Worm (Caenorhabditis elegans): ENCODE measurements around the gene F54F12.1.

DNA sequence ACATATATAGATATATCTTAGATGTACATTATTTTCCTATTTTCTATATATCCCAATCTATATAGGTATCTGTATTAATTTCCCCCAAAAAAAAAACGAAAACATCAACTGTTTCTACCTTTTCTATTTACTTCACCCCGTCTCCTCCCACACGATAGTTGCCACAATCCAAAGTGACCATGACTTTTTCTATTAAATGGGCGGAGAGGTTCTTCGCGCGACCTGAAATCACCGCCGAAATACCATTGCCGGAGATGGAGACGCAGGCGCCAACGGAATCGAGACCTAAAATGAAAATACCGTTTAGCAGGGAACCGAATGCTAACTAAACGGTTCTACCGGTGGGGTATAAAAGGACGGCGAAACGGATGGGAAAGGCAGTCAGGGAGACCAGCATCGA, 36.6 kb downstream of the F54F12.1 start, which contains the start of gene col-98:
- no peak for TF ChIP-seq unc-3 (GFP tag; conservative IDR thresholded peaks at IDR 0.05)
- TF ChIP-seq unc-3 (tag; optimal IDR thresholded peaks at IDR 0.05) = no peak
- no peak for TF ChIP-seq hlh-6 (tag; optimal IDR thresholded peaks at IDR 0.05)
- TF ChIP-seq odd-2 (tag; optimal IDR thresholded peaks at IDR 0.05) = no peak
